Worm (Caenorhabditis elegans) whole organism, L4/young adult: Measurements from ENCODE around the gene msp-57.
"Not testable (repeated sequence)": the region's sequence is repeated elsewhere in the genome, so short reads cannot be mapped to it uniquely, and the experiment has no call there.

Source experiments
- W03F9.2 ChIP-seq: fragments of 150-350 bp; optimal IDR thresholded peaks from 2 replicates; lab custom pipeline; 2014; ENCODE audit warnings: missing biosample characterization, missing genetic modification characterization
- dao-5 ChIP-seq: sonication (generic microtip); optimal IDR thresholded peaks from 2 replicates; lab custom pipeline; 2016; ENCODE audit warnings: missing genotype, missing genetic modification characterization, moderate library complexity, missing compliant biosample characterization
- him-1 ChIP-seq: sonication (generic microtip); optimal IDR thresholded peaks from 2 replicates; lab custom pipeline; 2016; ENCODE audit warnings: missing genotype, missing genetic modification reagents, missing genetic modification characterization, missing compliant biosample characterization

ce11 chrIV:5062278-5062677, at the start of gene msp-57:
- not testable (repeated sequence) for TF ChIP-seq him-1 (tag; lab: Kevin White, UChicago); dao-5; W03F9.2 (tag; lab: Kevin White, UChicago)
